Worm (Caenorhabditis elegans): ENCODE measurements around the gene F43C11.6.

DNA sequence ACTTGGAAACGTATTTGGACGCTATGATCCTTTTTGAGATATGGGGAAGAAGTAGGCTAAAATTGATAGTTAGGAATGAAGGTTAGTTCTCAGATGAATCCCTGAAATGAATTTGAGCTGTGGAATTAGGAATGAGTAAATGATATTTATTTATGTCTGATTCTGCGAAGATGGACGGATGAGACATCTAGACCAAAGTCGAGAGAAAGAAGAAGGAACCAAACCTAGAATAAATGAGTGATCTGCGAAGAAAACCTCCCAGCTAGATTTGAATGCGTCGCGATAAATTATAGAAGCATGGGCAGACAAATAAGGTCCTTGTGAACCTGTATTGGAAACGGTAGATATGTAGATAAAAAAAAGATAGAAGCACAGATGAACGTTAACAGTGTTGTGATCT, 17.7 kb downstream of the F43C11.6 start, which contains the start of gene F43C11.16:
- TF ChIP-seq repo-1 (tag; optimal IDR thresholded peaks at IDR 0.05), result no peak
- TF ChIP-seq Y67H2A.10 (GFP tag; conservative IDR thresholded peaks at IDR 0.05), result no peak
- TF ChIP-seq let-526 (GFP tag; IDR thresholded peaks at IDR 0.05), result no peak
- no peak for TF ChIP-seq snpc-4 (GFP tag; optimal IDR thresholded peaks at IDR 0.05)
- TF ChIP-seq snpc-4 (tag; optimal IDR thresholded peaks at IDR 0.05), result no peak
- TF ChIP-seq lsl-1 (GFP tag; optimal IDR thresholded peaks at IDR 0.05), result no peak
- no peak for TF ChIP-seq lin-40 (tag; optimal IDR thresholded peaks at IDR 0.05)
- TF ChIP-seq sea-2 (GFP tag; IDR thresholded peaks at IDR 0.05), result no peak
- TF ChIP-seq unc-62 (GFP tag; optimal IDR thresholded peaks at IDR 0.05), result no peak
- TF ChIP-seq ceh-91 (GFP tag; IDR thresholded peaks at IDR 0.05), result no peak
- TF ChIP-seq Y79H2A.3 (GFP tag; conservative IDR thresholded peaks at IDR 0.05), result no peak
- no peak for TF ChIP-seq ztf-28 (GFP tag; IDR thresholded peaks at IDR 0.05)
- no peak for TF ChIP-seq somi-1 (GFP tag; optimal IDR thresholded peaks at IDR 0.05)
